Worm (Caenorhabditis elegans) whole organism, early embryonic: ENCODE measurements around the gene apb-1.

ENCODE experiments used
- B0310.2 ChIP-seq: sonication (generic microtip); optimal IDR thresholded peaks from 2 replicates; lab custom pipeline; 2016; ENCODE audit warnings: mild to moderate bottlenecking, missing genetic modification characterization, missing compliant biosample characterization
- ama-1 ChIP-seq: fragments of 150-350 bp; optimal IDR thresholded peaks from 2 replicates; lab custom pipeline; 2014
- ceh-13 ChIP-seq: fragments of 200-800 bp; sonication (Bioruptor generic); optimal IDR thresholded peaks from 2 replicates; lab custom pipeline; 2018; ENCODE audit warnings: mild to moderate bottlenecking, missing genetic modification characterization, missing compliant biosample characterization
- ceh-36 ChIP-seq: sonication (generic microtip); optimal IDR thresholded peaks from 2 replicates; lab custom pipeline; 2016; ENCODE audit warnings: missing genetic modification characterization, inconsistent platforms, missing compliant biosample characterization
- tbx-37 ChIP-seq: fragments of 200-800 bp; sonication (Bioruptor generic); conservative IDR thresholded peaks from 2 replicates; pipeline ENCODE4 v1.3.6; 2022; ENCODE audit warnings: missing genetic modification reagents, missing genetic modification characterization, missing compliant biosample characterization

DNA sequence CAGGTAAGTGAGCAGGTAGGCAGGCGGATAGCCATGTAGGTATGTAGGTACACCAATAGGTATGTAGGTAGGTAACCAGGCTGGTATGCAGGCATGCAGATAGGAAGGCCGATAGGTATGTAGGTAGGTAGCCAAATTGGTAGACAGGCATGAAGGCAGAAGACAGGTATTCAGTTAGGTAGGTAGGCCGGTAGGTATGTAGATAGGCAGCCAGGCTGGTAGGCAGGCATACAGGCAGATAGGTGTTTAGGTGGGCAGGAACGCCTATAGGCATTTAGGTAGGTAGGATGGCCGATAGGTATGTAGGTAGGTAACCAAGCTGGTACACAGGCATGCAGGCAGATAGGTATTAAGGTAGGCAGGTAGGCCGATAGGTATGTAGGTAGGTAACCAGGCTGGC is 36.1 kb downstream of the apb-1 start:
- TF ChIP-seq tbx-37 (GFP tag; lab: Robert Waterston, UW) (no peak), ama-1 (no peak), ceh-13 (no peak), ceh-36 (tag; lab: Kevin White, UChicago) (no peak), B0310.2 (tag; lab: Kevin White, UChicago) (no peak)
